Worm (Caenorhabditis elegans) whole organism, midembryonic: ENCODE results near the gene ZC132.9.

ENCODE experiments used
- cog-1 ChIP-seq: sonication (generic microtip); optimal IDR thresholded peaks from 2 replicates; lab custom pipeline; 2016; ENCODE audit warnings: missing genetic modification characterization, missing compliant biosample characterization
- klf-2 ChIP-seq: fragments of 200-800 bp; sonication (Bioruptor generic); conservative IDR thresholded peaks from 2 replicates; pipeline ENCODE4 v1.3.6; 2022; ENCODE audit warnings: missing genetic modification reagents, missing genetic modification characterization, missing compliant biosample characterization
- ztf-23 ChIP-seq: fragments of 200-800 bp; sonication (Bioruptor generic); IDR thresholded peaks from 2 replicates; pipeline ENCODE4 v1.3.6; 2022; ENCODE audit warnings: missing genetic modification reagents, missing genetic modification characterization, missing compliant biosample characterization

ce11 chrV:4295920-4296319 is 23.8 kb downstream of the ZC132.9 start, which contains the start of gene F47D2.11:
- TF ChIP-seq klf-2 (GFP tag; lab: Robert Waterston, UW) (no peak), cog-1 (tag; lab: Kevin White, UChicago) (no peak), ztf-23 (no peak)
